Fruit fly (Drosophila melanogaster) whole organism, prepupa: ENCODE data around the gene GluProRS.

Source experiments
- Blimp-1 ChIP-seq: fragments of 200-800 bp; sonication (Bioruptor generic); optimal IDR thresholded peaks from 3 replicates; lab custom pipeline; 2017; ENCODE audit warnings: missing biosample characterization, missing genetic modification characterization, mild to moderate bottlenecking, moderate library complexity, missing genetic modification reagents
- CG16779 ChIP-seq: fragments of 200-800 bp; sonication (Bioruptor generic); optimal IDR thresholded peaks from 3 replicates; lab custom pipeline; 2017; ENCODE audit warnings: missing biosample characterization, mild to moderate bottlenecking, missing genetic modification characterization
- CG8319 ChIP-seq: fragments of 200-800 bp; sonication (Bioruptor generic); optimal IDR thresholded peaks from 3 replicates; lab custom pipeline; 2016; ENCODE audit warnings: missing biosample characterization, missing genetic modification characterization
- Ets96B ChIP-seq: fragments of 200-800 bp; optimal IDR thresholded peaks from 2 replicates; lab custom pipeline; 2019; ENCODE audit warnings: missing biosample characterization, mild to moderate bottlenecking, missing genetic modification characterization, moderate library complexity
- Gug ChIP-seq: fragments of 200-800 bp; sonication (Bioruptor generic); IDR thresholded peaks from 2 replicates; pipeline ENCODE4 v1.3.6; 2022; ENCODE audit warnings: missing biosample characterization, missing genetic modification characterization
- Hr4 ChIP-seq: fragments of 200-800 bp; sonication (Bioruptor generic); optimal IDR thresholded peaks from 3 replicates; lab custom pipeline; 2016; ENCODE audit warnings: missing biosample characterization, missing genetic modification characterization
- acj6 ChIP-seq: fragments of 200-800 bp; sonication (Bioruptor generic); optimal IDR thresholded peaks from 3 replicates; lab custom pipeline; 2016; ENCODE audit warnings: missing biosample characterization, missing genetic modification characterization
- fkh ChIP-seq: fragments of 200-800 bp; sonication (Bioruptor generic); optimal IDR thresholded peaks from 3 replicates; lab custom pipeline; 2017; ENCODE audit warnings: missing biosample characterization, mild to moderate bottlenecking, missing genetic modification characterization, moderate library complexity
- vri ChIP-seq: fragments of 200-800 bp; sonication (Bioruptor generic); optimal IDR thresholded peaks from 3 replicates; lab custom pipeline; 2016; ENCODE audit warnings: missing biosample characterization, mild to moderate bottlenecking, missing genetic modification characterization

- TF ChIP-seq CG8319 (no peak), acj6 (no peak), vri (GFP tag; lab: Kevin White, UChicago) (no peak), Ets96B (tag; lab: Kevin White, UChicago) (no peak), Hr4 (no peak), fkh (no peak), CG16779 (no peak), Gug (GFP tag; lab: Robert Waterston, UW) (no peak), Blimp-1 (GFP tag; lab: Kevin White, UChicago) (no peak)
Observed at dm6 chr3R:23971208-23971607, 13.0 kb upstream of the GluProRS start.
